Worm (Caenorhabditis elegans): ENCODE results near the gene sre-41.

Gene sre-41

DNA sequence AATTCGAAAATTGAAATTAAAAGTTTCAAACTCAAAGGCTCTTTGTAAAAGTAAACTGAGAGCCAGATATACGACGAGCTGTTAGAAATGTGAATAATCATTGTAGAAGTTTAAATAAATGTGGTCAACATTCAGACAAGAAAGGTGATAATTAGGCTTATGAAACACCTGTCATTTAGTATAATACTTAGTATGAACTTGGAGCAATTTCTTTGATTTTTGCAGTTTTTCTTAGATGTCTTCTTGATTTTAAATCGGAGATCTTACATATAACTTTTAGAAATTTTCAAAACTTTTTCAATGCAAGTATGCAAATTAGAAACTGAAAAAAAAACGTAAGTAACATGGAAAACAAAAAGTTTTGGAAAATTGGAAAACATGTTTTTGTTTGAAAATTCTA lies 18.3 kb downstream of the sre-41 start, which contains the start of gene sre-30:
Gene sre-30, minus strand, starts transcription at position 101 of the 400 bp plus-strand sequence.
- TF ChIP-seq T22C8.4 (GFP tag; IDR thresholded peaks at IDR 0.05) (no peak), flt-1 (GFP tag; IDR thresholded peaks at IDR 0.05) (no peak), ztf-23 (GFP tag; IDR thresholded peaks at IDR 0.05) (no peak), klf-2 (GFP tag; conservative IDR thresholded peaks at IDR 0.05) (no peak)

DNA sequence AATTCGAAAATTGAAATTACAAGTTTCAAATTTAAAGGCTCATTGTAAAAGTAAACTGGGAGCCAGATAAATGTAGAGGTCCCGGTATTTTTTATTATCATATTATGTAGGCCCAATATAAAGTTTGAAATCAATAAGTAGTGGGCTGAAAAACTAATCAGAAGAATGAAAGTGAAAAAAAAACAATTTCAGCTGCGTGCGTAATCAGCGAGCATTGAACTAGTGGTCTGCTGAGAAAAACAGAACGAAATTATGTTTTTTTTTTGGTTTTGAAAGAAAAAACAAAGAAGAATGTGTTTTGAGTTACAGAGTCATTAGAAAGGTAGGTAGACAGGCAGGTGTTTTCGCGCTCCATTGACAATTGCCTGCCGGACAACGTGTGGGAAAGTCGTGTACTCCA lies 20.6 kb downstream of the sre-41 start, which contains the start of gene sre-31:
Gene sre-31, minus strand, starts transcription at position 101 of the 400 bp plus-strand sequence.
- TF ChIP-seq T22C8.4 (GFP tag; IDR thresholded peaks at IDR 0.05) = no peak
- no peak for TF ChIP-seq tab-1 (GFP tag; IDR thresholded peaks at IDR 0.05)
- no peak for TF ChIP-seq ztf-23 (GFP tag; IDR thresholded peaks at IDR 0.05)
- TF ChIP-seq med-1 (GFP tag; optimal IDR thresholded peaks at IDR 0.05; ENCODE audit: insufficient read depth) = no peak

DNA sequence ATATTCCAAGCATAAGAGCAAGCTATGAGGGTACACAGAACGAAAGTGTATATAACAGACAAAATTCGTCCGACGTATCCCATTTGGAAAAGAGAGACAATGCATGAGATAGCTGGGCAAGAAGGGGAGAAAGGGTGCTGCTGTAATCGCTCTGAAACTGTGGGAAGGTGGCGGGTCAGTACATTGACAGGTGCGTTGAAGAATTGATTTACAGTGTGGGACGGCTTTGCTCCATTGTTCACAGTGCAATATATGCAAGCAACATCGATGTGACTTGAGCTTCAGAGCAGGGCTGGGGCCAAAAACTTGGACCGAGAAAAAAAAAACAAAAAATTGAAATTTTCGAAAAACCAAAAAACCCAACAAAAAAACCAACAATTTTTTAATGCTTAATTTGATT lies 22.0 kb downstream of the sre-41 start, which contains the start of gene F57G9.3:
Gene F57G9.3, minus strand, starts transcription at position 101 of the 400 bp plus-strand sequence.
- TF ChIP-seq T22C8.4 (GFP tag; IDR thresholded peaks at IDR 0.05) = no peak
- TF ChIP-seq ztf-23 (GFP tag; IDR thresholded peaks at IDR 0.05) = no peak
- TF ChIP-seq flt-1 (GFP tag; IDR thresholded peaks at IDR 0.05) = no peak
- no peak for TF ChIP-seq tab-1 (GFP tag; IDR thresholded peaks at IDR 0.05)
- TF ChIP-seq ztf-29 (GFP tag; IDR thresholded peaks at IDR 0.05) = no peak
- no peak for TF ChIP-seq klf-2 (GFP tag; conservative IDR thresholded peaks at IDR 0.05)
- TF ChIP-seq ref-1 (GFP tag; conservative IDR thresholded peaks at IDR 0.05) = no peak
- TF ChIP-seq med-1 (GFP tag; optimal IDR thresholded peaks at IDR 0.05; ENCODE audit: insufficient read depth) = no peak
- TF ChIP-seq cog-1 (tag; optimal IDR thresholded peaks at IDR 0.05) = no peak

DNA sequence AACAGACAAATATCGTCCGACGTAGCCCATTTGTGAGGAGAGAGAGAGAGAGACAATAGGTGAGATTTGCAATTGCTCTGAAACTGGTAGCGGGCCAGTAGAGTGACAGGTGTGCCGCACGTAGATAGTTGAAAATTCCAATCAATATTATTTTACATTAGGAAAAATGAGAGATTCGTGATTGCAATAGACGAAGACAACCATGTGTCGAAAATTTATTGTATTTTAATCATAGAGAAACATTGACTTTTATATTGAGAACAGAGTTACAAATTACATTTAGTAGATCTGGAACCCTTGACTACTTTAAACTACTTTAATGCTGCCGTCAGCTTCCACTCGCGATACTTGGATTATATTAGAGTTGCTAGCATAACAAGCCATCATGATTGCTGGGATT lies 24.3 kb downstream of the sre-41 start, which contains the start of gene Y57A10C.1:
Gene Y57A10C.1, minus strand, starts transcription at position 101 of the 400 bp plus-strand sequence.
- TF ChIP-seq ref-1 (GFP tag; conservative IDR thresholded peaks at IDR 0.05) (no peak), tab-1 (GFP tag; IDR thresholded peaks at IDR 0.05) (no peak), ztf-29 (GFP tag; IDR thresholded peaks at IDR 0.05) (no peak), med-1 (GFP tag; optimal IDR thresholded peaks at IDR 0.05; ENCODE audit: insufficient read depth) (no peak), T22C8.4 (GFP tag; IDR thresholded peaks at IDR 0.05) (no peak), klf-2 (GFP tag; conservative IDR thresholded peaks at IDR 0.05) (no peak), cog-1 (tag; optimal IDR thresholded peaks at IDR 0.05) (no peak), flt-1 (GFP tag; IDR thresholded peaks at IDR 0.05) (no peak), ztf-23 (GFP tag; IDR thresholded peaks at IDR 0.05) (no peak)

DNA sequence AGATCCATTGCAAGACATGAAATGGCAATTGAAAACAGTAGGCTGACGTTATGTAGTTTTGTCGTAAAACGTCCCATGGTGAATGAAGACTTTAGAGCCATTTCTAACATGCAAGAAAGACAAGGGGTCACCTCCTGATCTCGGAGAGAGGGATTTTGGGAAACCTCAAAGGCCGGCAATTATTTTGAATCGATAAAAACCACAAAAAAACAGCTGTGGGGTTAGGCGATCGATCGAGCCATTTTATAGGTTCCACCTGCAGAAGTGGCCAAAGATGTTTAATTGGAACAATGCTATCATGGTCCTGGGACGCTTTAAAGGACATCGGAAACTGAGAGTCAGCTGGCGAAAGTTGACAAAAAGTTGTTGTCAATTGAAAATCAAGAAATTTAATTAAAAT lies 26.7 kb downstream of the sre-41 start, which contains the start of gene Y57A10C.11:
Gene Y57A10C.11, minus strand, starts transcription at position 101 of the 400 bp plus-strand sequence.
- TF ChIP-seq ref-1 (GFP tag; conservative IDR thresholded peaks at IDR 0.05) = no peak
- no peak for TF ChIP-seq med-1 (GFP tag; optimal IDR thresholded peaks at IDR 0.05; ENCODE audit: insufficient read depth)
- TF ChIP-seq ztf-29 (GFP tag; IDR thresholded peaks at IDR 0.05) = no peak
- no peak for TF ChIP-seq ztf-23 (GFP tag; IDR thresholded peaks at IDR 0.05)
- no peak for TF ChIP-seq flt-1 (GFP tag; IDR thresholded peaks at IDR 0.05)
- TF ChIP-seq tab-1 (GFP tag; IDR thresholded peaks at IDR 0.05) = no peak
- TF ChIP-seq klf-2 (GFP tag; conservative IDR thresholded peaks at IDR 0.05) = no peak
- TF ChIP-seq T22C8.4 (GFP tag; IDR thresholded peaks at IDR 0.05) = no peak
- TF ChIP-seq cog-1 (tag; optimal IDR thresholded peaks at IDR 0.05) = no peak

DNA sequence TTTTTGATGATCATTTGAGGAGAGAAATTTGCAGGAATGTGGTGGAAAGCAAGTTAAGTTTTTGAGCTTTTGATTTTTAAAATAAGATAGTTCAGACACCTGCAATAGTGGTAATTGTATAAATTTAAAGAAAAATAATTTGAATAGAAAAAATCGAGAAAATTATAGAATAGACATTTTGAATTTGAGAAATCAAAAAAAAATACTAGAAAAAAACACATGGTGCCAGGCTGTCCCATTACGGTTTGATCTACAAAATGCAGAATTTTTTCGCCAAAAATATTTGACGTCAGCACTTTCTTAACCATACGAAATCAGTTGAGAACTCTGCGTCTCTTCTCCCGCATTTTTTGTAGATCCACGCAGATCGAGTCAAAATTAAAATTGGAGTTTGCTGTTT lies 29.4 kb downstream of the sre-41 start, which contains the start of gene sre-27:
Gene sre-27, minus strand, starts transcription at position 101 of the 400 bp plus-strand sequence.
- TF ChIP-seq T22C8.4 (GFP tag; IDR thresholded peaks at IDR 0.05) = no peak
- TF ChIP-seq ztf-29 (GFP tag; IDR thresholded peaks at IDR 0.05) = no peak
- TF ChIP-seq flt-1 (GFP tag; IDR thresholded peaks at IDR 0.05) = no peak

DNA sequence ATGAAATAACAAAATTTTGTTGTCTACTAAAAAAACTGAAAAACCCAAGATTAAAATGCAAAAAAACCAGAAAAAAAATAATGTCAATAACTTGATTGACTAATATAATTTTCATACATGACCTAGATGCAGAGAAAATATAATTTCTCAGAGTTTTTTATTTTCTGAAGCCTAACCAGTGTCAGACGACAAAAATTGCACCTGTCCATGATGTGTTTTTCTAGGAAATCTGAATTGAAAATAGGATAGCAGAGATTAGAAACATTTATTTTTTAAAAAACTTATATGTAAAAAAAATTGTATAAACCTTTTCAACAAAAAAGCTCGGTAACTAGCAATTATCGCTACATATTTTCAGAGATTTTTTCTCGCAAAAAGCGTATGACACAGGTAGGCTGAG lies 29.9 kb downstream of the sre-41 start:
- TF ChIP-seq klf-2 (GFP tag; conservative IDR thresholded peaks at IDR 0.05) (no peak), med-1 (GFP tag; optimal IDR thresholded peaks at IDR 0.05; ENCODE audit: insufficient read depth) (no peak), ztf-29 (GFP tag; IDR thresholded peaks at IDR 0.05) (no peak), tab-1 (GFP tag; IDR thresholded peaks at IDR 0.05) (no peak), T22C8.4 (GFP tag; IDR thresholded peaks at IDR 0.05) (no peak), flt-1 (GFP tag; IDR thresholded peaks at IDR 0.05) (no peak), cog-1 (tag; optimal IDR thresholded peaks at IDR 0.05) (no peak), ref-1 (GFP tag; conservative IDR thresholded peaks at IDR 0.05) (no peak), ztf-23 (GFP tag; IDR thresholded peaks at IDR 0.05) (no peak)

DNA sequence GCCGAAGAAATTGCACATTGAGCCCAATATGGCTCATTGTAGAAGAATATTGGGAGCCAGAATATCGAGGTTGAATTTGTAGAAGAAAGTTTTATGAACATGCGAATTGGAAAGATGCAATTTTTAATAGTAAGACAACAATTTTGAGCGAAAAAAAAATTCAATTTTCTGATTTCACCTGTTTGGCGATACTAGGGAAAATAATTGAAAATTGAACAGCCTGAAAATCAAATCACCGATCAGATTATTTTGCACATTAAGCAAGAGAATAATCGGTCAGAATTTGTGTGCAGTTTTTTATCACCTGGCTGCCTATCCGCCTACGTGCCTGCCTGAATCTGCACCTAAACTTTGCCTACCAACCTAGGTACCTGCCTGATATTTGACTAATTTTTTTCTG lies 32.4 kb downstream of the sre-41 start, which contains the start of gene sre-26:
Gene sre-26, minus strand, starts transcription at position 101 of the 400 bp plus-strand sequence.
- TF ChIP-seq med-1 (GFP tag; optimal IDR thresholded peaks at IDR 0.05; ENCODE audit: insufficient read depth) = no peak
- no peak for TF ChIP-seq tab-1 (GFP tag; IDR thresholded peaks at IDR 0.05)
- TF ChIP-seq cog-1 (tag; optimal IDR thresholded peaks at IDR 0.05) = no peak

DNA sequence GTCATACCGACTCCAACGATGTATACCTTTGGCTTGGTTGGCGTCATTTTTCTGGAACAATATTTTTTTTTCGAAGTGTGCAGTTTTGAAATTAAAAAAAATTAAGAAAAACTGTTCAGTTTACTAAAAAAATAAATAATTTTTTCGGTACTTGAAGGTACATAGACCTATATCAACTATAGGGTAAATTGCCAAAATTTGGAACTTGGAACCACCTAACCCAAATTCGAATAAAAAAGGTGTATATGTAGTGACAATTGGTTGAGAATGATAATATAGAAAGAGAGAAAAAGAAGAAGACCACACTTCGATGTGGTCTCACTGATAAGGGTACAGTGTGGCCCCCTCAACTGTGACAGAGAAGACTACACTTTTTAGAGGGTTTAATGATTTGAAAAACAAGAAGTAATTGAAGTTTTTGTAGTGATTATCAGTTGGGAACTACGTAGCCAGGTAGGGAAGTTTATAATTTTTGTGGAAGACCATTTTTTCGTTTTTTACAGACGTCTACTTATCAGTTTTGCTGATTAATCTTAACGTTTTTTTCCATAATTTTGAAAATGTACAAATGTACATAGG lies 37.7 kb downstream of the sre-41 start, which contains the start of gene daf-22:
Gene daf-22, minus strand, starts transcription at position 51 of the 579 bp plus-strand sequence.
- no peak for TF ChIP-seq flt-1 (GFP tag; IDR thresholded peaks at IDR 0.05)
- no peak for TF ChIP-seq tab-1 (GFP tag; IDR thresholded peaks at IDR 0.05)
- no peak for TF ChIP-seq ztf-29 (GFP tag; IDR thresholded peaks at IDR 0.05)
- TF ChIP-seq klf-2 (GFP tag; conservative IDR thresholded peaks at IDR 0.05) = no peak
- no peak for TF ChIP-seq ztf-23 (GFP tag; IDR thresholded peaks at IDR 0.05)
- no peak for TF ChIP-seq ref-1 (GFP tag; conservative IDR thresholded peaks at IDR 0.05)
- TF ChIP-seq T22C8.4 (GFP tag; IDR thresholded peaks at IDR 0.05) = no peak
- TF ChIP-seq med-1 (GFP tag; optimal IDR thresholded peaks at IDR 0.05; ENCODE audit: insufficient read depth) = no peak
- TF ChIP-seq cog-1 (tag; optimal IDR thresholded peaks at IDR 0.05) = no peak

DNA sequence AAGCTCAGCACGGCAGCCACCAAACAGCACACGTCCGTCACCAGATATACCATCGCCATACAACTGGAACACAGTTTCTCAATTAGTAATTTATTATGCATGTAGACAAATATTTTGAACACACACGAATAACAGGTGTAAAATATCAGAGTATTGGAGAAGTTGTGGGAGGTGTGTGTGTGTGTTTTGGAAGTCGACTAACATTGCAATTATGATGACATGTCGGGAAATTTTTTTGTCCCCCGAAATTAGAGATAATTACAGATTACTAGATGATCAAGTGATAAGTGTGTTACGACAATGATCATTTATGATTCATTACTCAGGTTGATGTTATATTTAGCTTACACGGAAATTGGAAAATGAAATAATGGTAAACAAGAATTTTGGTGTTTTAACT lies 41.7 kb downstream of the sre-41 start, which contains the start of gene Y57A10C.8:
Gene Y57A10C.8, minus strand, starts transcription at position 101 of the 400 bp plus-strand sequence.
- TF ChIP-seq ztf-23 (GFP tag; IDR thresholded peaks at IDR 0.05) (no peak), cog-1 (tag; optimal IDR thresholded peaks at IDR 0.05) (no peak), ztf-29 (GFP tag; IDR thresholded peaks at IDR 0.05) (no peak)
